Worm (Caenorhabditis elegans) whole organism, mixed stage, embryonic: ENCODE data around the gene F54F7.6.

Experiments
- M03D4.4 ChIP-seq: sonication (generic microtip); optimal IDR thresholded peaks from 2 replicates; lab custom pipeline; 2017; ENCODE audit warnings: mild to moderate bottlenecking, missing genetic modification characterization, missing compliant biosample characterization
- bed-3 ChIP-seq: fragments of 200-800 bp; sonication (Bioruptor generic); optimal IDR thresholded peaks from 3 replicates; lab custom pipeline; 2018; ENCODE audit warnings: mild to moderate bottlenecking, missing genetic modification characterization, moderate library complexity, missing compliant biosample characterization
- blmp-1 ChIP-seq: fragments of 150-350 bp; optimal IDR thresholded peaks from 2 replicates; lab custom pipeline; 2014; ENCODE audit warnings: missing biosample characterization, missing genetic modification characterization
- ceh-39 ChIP-seq: fragments of 150-350 bp; optimal IDR thresholded peaks from 2 replicates; lab custom pipeline; 2014; ENCODE audit warnings: missing biosample characterization, missing genetic modification characterization
- ceh-43 ChIP-seq: fragments of 200-800 bp; sonication (Bioruptor generic); optimal IDR thresholded peaks from 2 replicates; lab custom pipeline; 2018; ENCODE audit warnings: mild to moderate bottlenecking, missing genetic modification characterization, moderate library complexity, missing compliant biosample characterization
- ces-1 ChIP-seq: fragments of 150-350 bp; optimal IDR thresholded peaks from 2 replicates; lab custom pipeline; 2014; ENCODE audit warnings: missing biosample characterization, missing genetic modification reagents, missing genetic modification characterization
- cnd-1 ChIP-seq: fragments of 200-800 bp; sonication (Bioruptor generic); optimal IDR thresholded peaks from 2 replicates; lab custom pipeline; 2018; ENCODE audit warnings: mild to moderate bottlenecking, missing genetic modification characterization, missing compliant biosample characterization
- elt-1 ChIP-seq: sonication (generic microtip); optimal IDR thresholded peaks from 2 replicates; lab custom pipeline; 2017; ENCODE audit warnings: missing genetic modification characterization, mild to moderate bottlenecking, missing compliant biosample characterization, antibody characterized with exemption, moderate library complexity, borderline replicate concordance; ENCODE audit not compliant: insufficient read depth
- elt-3 ChIP-seq: fragments of 150-350 bp; optimal IDR thresholded peaks from 2 replicates; lab custom pipeline; 2014; ENCODE audit warnings: missing biosample characterization, missing genetic modification characterization
- flh-1 ChIP-seq: fragments of 200-800 bp; sonication (Bioruptor generic); optimal IDR thresholded peaks from 2 replicates; lab custom pipeline; 2018; ENCODE audit warnings: mild to moderate bottlenecking, missing genetic modification characterization, moderate library complexity, missing compliant biosample characterization
- ham-2 ChIP-seq: fragments of 200-800 bp; sonication (Bioruptor generic); optimal IDR thresholded peaks from 2 replicates; lab custom pipeline; 2018; ENCODE audit warnings: mild to moderate bottlenecking, missing genetic modification characterization, missing compliant biosample characterization
- lin-13 ChIP-seq: fragments of 150-350 bp; optimal IDR thresholded peaks from 2 replicates; lab custom pipeline; 2014; ENCODE audit warnings: missing biosample characterization, missing genetic modification characterization
- lin-32 ChIP-seq: fragments of 200-800 bp; sonication (Bioruptor generic); optimal IDR thresholded peaks from 2 replicates; lab custom pipeline; 2018; ENCODE audit warnings: mild to moderate bottlenecking, missing genetic modification characterization, missing compliant biosample characterization
- mab-5 ChIP-seq: fragments of 150-350 bp; optimal IDR thresholded peaks from 2 replicates; lab custom pipeline; 2014; ENCODE audit warnings: missing biosample characterization, missing genetic modification characterization
- mep-1 ChIP-seq: fragments of 150-350 bp; optimal IDR thresholded peaks from 2 replicates; lab custom pipeline; 2017; ENCODE audit warnings: missing biosample characterization, missing genetic modification reagents, missing genetic modification characterization, inconsistent platforms
- nhr-12 ChIP-seq: fragments of 150-350 bp; optimal IDR thresholded peaks from 2 replicates; lab custom pipeline; 2014; ENCODE audit warnings: missing biosample characterization, missing genetic modification characterization
- nhr-28 ChIP-seq: fragments of 150-350 bp; optimal IDR thresholded peaks from 2 replicates; lab custom pipeline; 2014; ENCODE audit warnings: missing biosample characterization, missing genetic modification characterization
- nhr-76 ChIP-seq: sonication (generic microtip); optimal IDR thresholded peaks from 2 replicates; lab custom pipeline; 2017; ENCODE audit warnings: missing biosample characterization, missing genetic modification characterization
- pha-4 ChIP-seq: fragments of 150-350 bp; optimal IDR thresholded peaks from 2 replicates; lab custom pipeline; 2018; ENCODE audit warnings: missing biosample characterization, missing genetic modification reagents, missing genetic modification characterization
- sem-2 ChIP-seq: fragments of 200-800 bp; sonication (Bioruptor generic); optimal IDR thresholded peaks from 2 replicates; lab custom pipeline; 2018; ENCODE audit warnings: mild to moderate bottlenecking, missing genetic modification characterization, missing compliant biosample characterization
- snpc-4 ChIP-seq: fragments of 150-350 bp; optimal IDR thresholded peaks from 2 replicates; lab custom pipeline; 2014; ENCODE audit warnings: missing biosample characterization, missing genetic modification characterization
- sptf-1 ChIP-seq: sonication (generic microtip); optimal IDR thresholded peaks from 2 replicates; lab custom pipeline; 2017; ENCODE audit warnings: mild to moderate bottlenecking, missing genetic modification characterization, moderate library complexity, missing compliant biosample characterization
- tbx-8 ChIP-seq: fragments of 200-800 bp; sonication (Bioruptor generic); optimal IDR thresholded peaks from 2 replicates; lab custom pipeline; 2018; ENCODE audit warnings: mild to moderate bottlenecking, missing genetic modification characterization, moderate library complexity, missing compliant biosample characterization
- unc-120 ChIP-seq: sonication (generic microtip); optimal IDR thresholded peaks from 2 replicates; lab custom pipeline; 2017; ENCODE audit warnings: missing genetic modification characterization, missing compliant biosample characterization; ENCODE audit not compliant: poor library complexity, severe bottlenecking
- unc-39 ChIP-seq: fragments of 150-350 bp; optimal IDR thresholded peaks from 2 replicates; lab custom pipeline; 2014; ENCODE audit warnings: missing biosample characterization, missing genetic modification characterization
- zip-8 ChIP-seq: fragments of 150-350 bp; optimal IDR thresholded peaks from 2 replicates; lab custom pipeline; 2014; ENCODE audit warnings: missing biosample characterization, missing genetic modification characterization
- ztf-11 ChIP-seq: fragments of 150-350 bp; optimal IDR thresholded peaks from 2 replicates; lab custom pipeline; 2014; ENCODE audit warnings: missing biosample characterization, missing genetic modification characterization

The F54F7.6 gene

DNA sequence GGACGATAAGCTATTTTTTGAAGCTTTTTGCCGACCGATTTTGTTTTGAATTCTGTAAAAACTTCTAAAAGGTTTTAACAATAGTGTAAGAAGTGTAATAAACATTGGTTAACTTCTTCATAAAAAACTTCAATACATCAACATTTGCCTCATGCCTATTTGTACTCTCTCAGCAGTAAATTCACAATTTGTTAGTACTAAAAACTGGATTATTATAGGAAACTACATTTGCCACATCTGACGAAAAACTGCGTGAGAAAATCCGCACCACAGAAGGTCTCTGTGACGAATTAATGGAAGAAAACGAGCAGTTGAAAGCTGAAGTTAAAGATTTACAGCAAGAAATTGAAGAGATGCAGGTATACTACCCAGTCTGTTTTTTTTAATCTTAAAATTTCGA, 37.7 kb upstream of the F54F7.6 start:
- TF ChIP-seq sptf-1 (tag; lab: Kevin White, UChicago) (no peak), M03D4.4 (tag; lab: Kevin White, UChicago) (no peak), bed-3 (GFP tag; lab: Kevin White, UChicago) (no peak), mep-1 (tag; lab: Kevin White, UChicago) (no peak), lin-13 (no peak), blmp-1 (tag; lab: Kevin White, UChicago) (no peak), ham-2 (no peak), zip-8 (no peak), pha-4 (tag; lab: Kevin White, UChicago) (no peak)
- TF ChIP-seq, all 35 proteins: peak for 0

- TF ChIP-seq ceh-39 (tag; lab: Kevin White, UChicago) (no peak), ztf-11 (no peak), elt-1 (tag; lab: Kevin White, UChicago) (no peak), M03D4.4 (tag; lab: Kevin White, UChicago) (no peak), nhr-28 (tag; lab: Kevin White, UChicago) (no peak), flh-1 (GFP tag; lab: Kevin White, UChicago) (no peak), ceh-43 (GFP tag; lab: Kevin White, UChicago) (no peak)
These were observed 36.5 kb upstream of the F54F7.6 start for ce11 chrX:11828661-11829060.

DNA sequence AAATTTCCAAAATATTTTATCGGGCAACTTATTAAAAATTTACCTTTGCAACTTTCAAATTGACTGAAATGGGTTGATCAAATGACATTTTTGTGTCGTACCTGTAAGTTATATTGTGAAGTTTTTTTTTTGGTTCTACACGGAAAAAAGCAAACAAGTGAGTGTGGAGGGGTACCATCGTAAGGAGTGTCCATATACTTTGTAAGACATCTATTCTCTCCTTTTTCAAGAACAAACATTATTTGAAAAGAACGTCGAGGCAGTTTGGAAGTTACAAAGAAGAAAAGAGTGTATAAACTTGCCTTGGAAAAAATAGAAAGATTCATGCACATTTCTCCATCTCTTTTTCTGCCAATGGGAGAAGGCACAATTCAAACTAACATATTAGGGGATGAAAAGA, 27.8 kb upstream of the F54F7.6 start, which contains the start of gene taf-7.1:
TSS of gene taf-7.1 (minus strand) at position 101 of the 400 bp plus-strand sequence.
- no peak for TF ChIP-seq mab-5 (tag; lab: Kevin White, UChicago)
- no peak for TF ChIP-seq nhr-76 (tag; lab: Kevin White, UChicago)
- TF ChIP-seq flh-1 (GFP tag; lab: Kevin White, UChicago): no peak
- no peak for TF ChIP-seq ces-1
- TF ChIP-seq ceh-43 (GFP tag; lab: Kevin White, UChicago): no peak
- TF ChIP-seq cnd-1: no peak
- TF ChIP-seq tbx-8 (GFP tag; lab: Kevin White, UChicago): no peak
- TF ChIP-seq elt-3 (tag; lab: Kevin White, UChicago): no peak
- no peak for TF ChIP-seq snpc-4 (tag; lab: Kevin White, UChicago)
- TF ChIP-seq blmp-1 (tag; lab: Kevin White, UChicago): no peak
- TF ChIP-seq sptf-1 (tag; lab: Kevin White, UChicago): no peak
- no peak for TF ChIP-seq lin-13
- TF ChIP-seq M03D4.4 (tag; lab: Kevin White, UChicago): no peak
- TF ChIP-seq, all 35 proteins: peak for 0

DNA sequence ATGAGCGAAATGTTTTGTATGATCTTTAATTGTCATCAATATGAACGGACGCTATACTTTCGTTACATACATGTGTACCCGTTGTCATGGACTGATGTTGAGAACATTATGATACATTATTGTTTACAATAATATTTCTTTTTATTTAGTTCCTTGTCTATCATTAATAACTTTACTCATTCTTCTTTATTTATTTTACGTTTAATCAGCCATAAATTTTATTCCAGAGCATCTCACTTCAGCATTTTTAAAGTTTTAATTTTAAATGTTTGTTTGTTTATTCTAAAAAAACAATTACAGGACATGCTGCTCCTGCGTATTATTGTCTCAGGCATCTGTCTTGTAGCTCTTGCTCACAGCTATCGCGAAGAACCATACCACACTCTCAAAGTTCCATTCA, 21.8 kb upstream of the F54F7.6 start, which contains the start of gene F54F7.2:
TSS of gene F54F7.2 (plus strand) at position 301 of the 400 bp plus-strand sequence.
- TF ChIP-seq ztf-11: no peak
- no peak for TF ChIP-seq ham-2

ce11 chrX:11848618-11849017, 16.6 kb upstream of the F54F7.6 start, which contains the start of gene F54F7.9:
TSS of gene F54F7.9 (minus strand) at chrX:11848718.
- TF ChIP-seq mep-1 (tag; lab: Kevin White, UChicago): no peak
- no peak for TF ChIP-seq sem-2 (GFP tag; lab: Kevin White, UChicago)
- no peak for TF ChIP-seq lin-13
- no peak for TF ChIP-seq unc-39 (tag; lab: Kevin White, UChicago)
- TF ChIP-seq pha-4 (tag; lab: Kevin White, UChicago): no peak
- TF ChIP-seq, all 35 proteins: peak for 0

- TF ChIP-seq ces-1: no peak
- no peak for TF ChIP-seq mep-1 (tag; lab: Kevin White, UChicago)
- TF ChIP-seq ztf-11: no peak
- no peak for TF ChIP-seq blmp-1 (tag; lab: Kevin White, UChicago)
- TF ChIP-seq unc-120 (tag; lab: Kevin White, UChicago): no peak
- no peak for TF ChIP-seq lin-13
- TF ChIP-seq, all 35 proteins: peak for 0
These were observed 15.1 kb upstream of the F54F7.6 start, which contains the start of gene F54F7.3 for ce11 chrX:11850082-11850481. TSS of gene F54F7.3 (minus strand) at chrX:11850182.

DNA sequence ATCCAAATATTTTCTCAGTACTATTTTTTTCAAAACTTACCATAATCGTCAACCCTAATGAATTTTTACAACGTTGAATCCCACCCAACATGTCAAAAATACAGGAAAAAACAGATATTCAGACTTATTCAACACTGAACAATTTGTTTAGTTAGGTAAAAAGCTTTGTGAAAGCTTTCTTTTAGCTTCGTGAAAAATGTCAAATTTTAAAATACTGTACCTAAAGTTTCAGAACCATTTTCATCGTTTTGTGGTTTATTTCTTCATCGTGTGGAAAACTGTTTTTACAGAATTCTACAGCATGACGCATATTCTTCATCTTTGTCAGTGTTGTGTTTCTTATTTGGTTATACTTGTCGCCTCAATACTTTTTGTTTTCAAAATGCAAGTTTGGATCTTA, 14.6 kb upstream of the F54F7.6 start, which contains the start of gene F54F7.14:
TSS of gene F54F7.14 (plus strand) at position 301 of the 400 bp plus-strand sequence.
- no peak for TF ChIP-seq ham-2
- no peak for TF ChIP-seq lin-32
- no peak for TF ChIP-seq lin-13
- TF ChIP-seq nhr-12: no peak
- TF ChIP-seq flh-1 (GFP tag; lab: Kevin White, UChicago): no peak
- no peak for TF ChIP-seq nhr-76 (tag; lab: Kevin White, UChicago)
- TF ChIP-seq, all 35 proteins: peak for 0
